Worm (Caenorhabditis elegans): ENCODE data around the gene srw-135.

srw-135 gene

ce11 chrV:3011394-3011793 is at the start of gene srw-135:
TSS of gene srw-135 (minus strand) at chrV:3011494.
- TF ChIP-seq blmp-1 (tag; optimal IDR thresholded peaks at IDR 0.05) (no peak), nhr-28 (tag; optimal IDR thresholded peaks at IDR 0.05) (no peak), sptf-1 (tag; optimal IDR thresholded peaks at IDR 0.05) (no peak), ceh-83 (GFP tag; optimal IDR thresholded peaks at IDR 0.05) (no peak), elt-1 (tag; optimal IDR thresholded peaks at IDR 0.05; ENCODE audit: borderline replicate concordance, insufficient read depth) (no peak), mls-2 (tag; optimal IDR thresholded peaks at IDR 0.05) (no peak), nhr-2 (tag; optimal IDR thresholded peaks at IDR 0.05) (no peak), lsy-2 (tag; optimal IDR thresholded peaks at IDR 0.05) (no peak)

DNA sequence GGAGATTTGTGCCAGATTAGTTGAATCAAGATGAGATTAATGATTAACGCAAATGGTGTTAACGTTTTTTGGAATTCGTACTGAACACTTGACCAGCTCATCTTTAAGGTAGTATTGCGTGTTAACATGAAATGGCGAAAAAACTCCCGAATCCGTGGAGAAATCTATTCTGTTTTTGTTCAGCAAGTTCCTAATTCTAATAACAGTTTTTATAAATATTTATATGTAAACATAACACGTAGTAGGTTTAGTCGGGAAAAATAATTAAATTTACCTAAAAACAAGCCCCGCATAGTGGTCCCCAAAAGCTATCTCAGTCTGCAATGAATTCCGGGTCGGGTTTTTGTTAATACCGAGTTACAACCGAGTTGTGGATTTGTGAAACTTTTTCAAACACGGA is 47.7 kb upstream of the srw-135 start, which contains the start of gene str-244:
Gene str-244, minus strand, starts transcription at position 101 of the 400 bp plus-strand sequence.
- no peak for TF ChIP-seq ceh-43 (GFP tag; optimal IDR thresholded peaks at IDR 0.05)
- no peak for TF ChIP-seq M03D4.4 (tag; optimal IDR thresholded peaks at IDR 0.05)
- TF ChIP-seq unc-62 (GFP tag; optimal IDR thresholded peaks at IDR 0.05): no peak
- TF ChIP-seq mls-2 (tag; optimal IDR thresholded peaks at IDR 0.05): no peak
- no peak for TF ChIP-seq drap-1 (GFP tag; optimal IDR thresholded peaks at IDR 0.05)
- no peak for TF ChIP-seq nhr-28 (tag; optimal IDR thresholded peaks at IDR 0.05)
- TF ChIP-seq tbx-8 (GFP tag; optimal IDR thresholded peaks at IDR 0.05): no peak
- no peak for TF ChIP-seq nhr-76 (tag; optimal IDR thresholded peaks at IDR 0.05)
- no peak for TF ChIP-seq flh-1 (GFP tag; optimal IDR thresholded peaks at IDR 0.05)
- TF ChIP-seq ham-2 (GFP tag; optimal IDR thresholded peaks at IDR 0.05): no peak
- no peak for TF ChIP-seq sptf-1 (tag; optimal IDR thresholded peaks at IDR 0.05)
- TF ChIP-seq ztf-11 (tag; optimal IDR thresholded peaks at IDR 0.05): no peak
- TF ChIP-seq bed-3 (GFP tag; optimal IDR thresholded peaks at IDR 0.05): no peak
- no peak for TF ChIP-seq mab-5 (tag; optimal IDR thresholded peaks at IDR 0.05)
- no peak for TF ChIP-seq nhr-2 (tag; optimal IDR thresholded peaks at IDR 0.05)
- TF ChIP-seq elt-3 (tag; optimal IDR thresholded peaks at IDR 0.05): no peak

DNA sequence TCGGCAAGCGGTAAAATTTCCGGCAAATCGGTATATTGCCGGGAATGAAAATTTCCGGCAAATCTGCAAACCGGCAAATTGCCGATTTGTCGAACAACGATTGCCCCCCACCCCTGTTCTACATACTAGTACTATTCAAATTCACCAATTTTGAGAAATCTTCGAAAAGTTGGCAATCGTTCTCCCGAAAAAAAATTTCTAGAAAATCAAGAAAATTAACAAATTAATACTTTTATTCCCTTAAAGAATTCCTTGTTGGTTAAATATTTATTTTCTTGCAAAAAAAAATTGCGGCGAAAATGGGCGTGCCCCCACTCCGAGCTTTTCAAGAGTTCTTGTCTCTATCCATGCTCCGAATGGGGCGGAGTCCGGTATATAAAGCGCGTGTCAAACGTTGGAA is 43.0 kb upstream of the srw-135 start, which contains the start of gene C50H11.8:
Gene C50H11.8, plus strand, starts transcription at position 301 of the 400 bp plus-strand sequence.
- no peak for TF ChIP-seq ham-2 (GFP tag; optimal IDR thresholded peaks at IDR 0.05)
- TF ChIP-seq nhr-76 (tag; optimal IDR thresholded peaks at IDR 0.05): no peak
- TF ChIP-seq ceh-83 (GFP tag; optimal IDR thresholded peaks at IDR 0.05): no peak
- no peak for TF ChIP-seq unc-62 (GFP tag; optimal IDR thresholded peaks at IDR 0.05)
- TF ChIP-seq snpc-4 (tag; optimal IDR thresholded peaks at IDR 0.05): no peak
- TF ChIP-seq nhr-237 (tag; optimal IDR thresholded peaks at IDR 0.05): no peak
- no peak for TF ChIP-seq blmp-1 (tag; optimal IDR thresholded peaks at IDR 0.05)
- TF ChIP-seq bed-3 (GFP tag; optimal IDR thresholded peaks at IDR 0.05): no peak
- TF ChIP-seq mls-2 (tag; optimal IDR thresholded peaks at IDR 0.05): no peak
- no peak for TF ChIP-seq nhr-28 (tag; optimal IDR thresholded peaks at IDR 0.05)
- no peak for TF ChIP-seq lsy-2 (tag; optimal IDR thresholded peaks at IDR 0.05)
- no peak for TF ChIP-seq pha-4 (tag; optimal IDR thresholded peaks at IDR 0.05)
- no peak for TF ChIP-seq zip-8 (tag; optimal IDR thresholded peaks at IDR 0.05)

DNA sequence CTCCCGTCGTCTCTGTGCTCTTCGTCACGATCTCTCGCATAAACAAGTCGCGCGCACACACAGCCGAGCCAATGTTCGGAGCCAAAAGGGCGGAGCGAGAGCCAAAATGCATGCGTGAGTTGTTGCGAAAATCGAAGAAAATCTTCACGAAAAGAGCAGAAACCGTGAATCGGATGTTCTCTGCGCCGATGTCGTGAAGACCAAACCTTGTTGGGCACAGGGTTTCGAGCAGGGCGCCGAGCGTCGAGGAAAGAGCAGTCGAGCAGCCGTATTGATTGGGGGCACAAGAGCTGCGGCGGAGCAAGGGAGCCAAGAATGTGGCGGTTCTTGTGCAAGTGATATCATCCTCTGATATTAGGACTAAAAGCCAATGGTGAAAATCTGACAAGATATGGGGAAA is 35.1 kb upstream of the srw-135 start:
- TF ChIP-seq nhr-12 (tag; optimal IDR thresholded peaks at IDR 0.05): no peak
- no peak for TF ChIP-seq nhr-76 (tag; optimal IDR thresholded peaks at IDR 0.05)
- TF ChIP-seq zip-8 (tag; optimal IDR thresholded peaks at IDR 0.05): no peak
- TF ChIP-seq unc-120 (tag; optimal IDR thresholded peaks at IDR 0.05; ENCODE audit: poor library complexity, severe bottlenecking): no peak
- TF ChIP-seq sem-2 (GFP tag; optimal IDR thresholded peaks at IDR 0.05): no peak
- TF ChIP-seq hlh-1 (tag; optimal IDR thresholded peaks at IDR 0.05): no peak
- no peak for TF ChIP-seq mep-1 (tag; optimal IDR thresholded peaks at IDR 0.05)
- no peak for TF ChIP-seq nhr-2 (tag; optimal IDR thresholded peaks at IDR 0.05)
- no peak for TF ChIP-seq tbx-8 (GFP tag; optimal IDR thresholded peaks at IDR 0.05)
- TF ChIP-seq M03D4.4 (tag; optimal IDR thresholded peaks at IDR 0.05): no peak
- no peak for TF ChIP-seq blmp-1 (tag; optimal IDR thresholded peaks at IDR 0.05)
- TF ChIP-seq ham-2 (GFP tag; optimal IDR thresholded peaks at IDR 0.05): no peak
- no peak for TF ChIP-seq cnd-1 (tag; optimal IDR thresholded peaks at IDR 0.05)
- no peak for TF ChIP-seq ces-1 (GFP tag; optimal IDR thresholded peaks at IDR 0.05)
- TF ChIP-seq flh-1 (GFP tag; optimal IDR thresholded peaks at IDR 0.05): no peak
- TF ChIP-seq nhr-28 (tag; optimal IDR thresholded peaks at IDR 0.05): no peak
- TF ChIP-seq ceh-43 (GFP tag; optimal IDR thresholded peaks at IDR 0.05): no peak
- TF ChIP-seq mab-5 (tag; optimal IDR thresholded peaks at IDR 0.05): no peak

- TF ChIP-seq elt-3 (tag; optimal IDR thresholded peaks at IDR 0.05) (no peak), elt-1 (tag; optimal IDR thresholded peaks at IDR 0.05; ENCODE audit: borderline replicate concordance, insufficient read depth) (no peak), tbx-8 (GFP tag; optimal IDR thresholded peaks at IDR 0.05) (no peak), blmp-1 (tag; optimal IDR thresholded peaks at IDR 0.05) (no peak), unc-39 (tag; optimal IDR thresholded peaks at IDR 0.05) (no peak), hlh-1 (tag; optimal IDR thresholded peaks at IDR 0.05) (no peak), mls-2 (tag; optimal IDR thresholded peaks at IDR 0.05) (no peak), nhr-12 (tag; optimal IDR thresholded peaks at IDR 0.05) (no peak), mep-1 (tag; optimal IDR thresholded peaks at IDR 0.05) (no peak), lin-13 (tag; optimal IDR thresholded peaks at IDR 0.05) (no peak), flh-1 (GFP tag; optimal IDR thresholded peaks at IDR 0.05) (no peak), sem-2 (GFP tag; optimal IDR thresholded peaks at IDR 0.05) (no peak), ztf-11 (tag; optimal IDR thresholded peaks at IDR 0.05) (no peak), ham-2 (GFP tag; optimal IDR thresholded peaks at IDR 0.05) (no peak), nhr-2 (tag; optimal IDR thresholded peaks at IDR 0.05) (no peak)
Measured at ce11 chrV:3044837-3045236, 33.5 kb upstream of the srw-135 start, which contains the start of gene F59D6.1. TSS of gene F59D6.1 (plus strand) at chrV:3045137.

Data from whole organism, mixed stage, embryonic.